Worm (Caenorhabditis elegans): Measurements from ENCODE around the gene F21A3.11.

ce11 chrV:15562541-15562940 lies 29.5 kb upstream of the F21A3.11 start:
- TF ChIP-seq tbx-37 (GFP tag; conservative IDR thresholded peaks at IDR 0.05) (no peak), ama-1 (optimal IDR thresholded peaks at IDR 0.05) (no peak), hmg-4 (GFP tag; optimal IDR thresholded peaks at IDR 0.05) (no peak), aly-1 (tag; optimal IDR thresholded peaks at IDR 0.05) (no peak), B0310.2 (tag; optimal IDR thresholded peaks at IDR 0.05) (no peak), F13C5.2 (tag; optimal IDR thresholded peaks at IDR 0.05) (no peak), scrt-1 (GFP tag; IDR thresholded peaks at IDR 0.05) (no peak)

All from whole organism, early embryonic.